Worm (Caenorhabditis elegans) whole organism, mixed stage, embryonic: ENCODE data around the gene rdy-2.

Source experiments
- M03D4.4 ChIP-seq: sonication (generic microtip); optimal IDR thresholded peaks from 2 replicates; lab custom pipeline; 2017; ENCODE audit warnings: mild to moderate bottlenecking, missing genetic modification characterization, missing compliant biosample characterization
- bed-3 ChIP-seq: fragments of 200-800 bp; sonication (Bioruptor generic); optimal IDR thresholded peaks from 3 replicates; lab custom pipeline; 2018; ENCODE audit warnings: mild to moderate bottlenecking, missing genetic modification characterization, moderate library complexity, missing compliant biosample characterization
- blmp-1 ChIP-seq: fragments of 150-350 bp; optimal IDR thresholded peaks from 2 replicates; lab custom pipeline; 2014; ENCODE audit warnings: missing biosample characterization, missing genetic modification characterization
- ceh-39 ChIP-seq: fragments of 150-350 bp; optimal IDR thresholded peaks from 2 replicates; lab custom pipeline; 2014; ENCODE audit warnings: missing biosample characterization, missing genetic modification characterization
- ceh-43 ChIP-seq: fragments of 200-800 bp; sonication (Bioruptor generic); optimal IDR thresholded peaks from 2 replicates; lab custom pipeline; 2018; ENCODE audit warnings: mild to moderate bottlenecking, missing genetic modification characterization, moderate library complexity, missing compliant biosample characterization
- ceh-83 ChIP-seq: fragments of 200-800 bp; sonication (Bioruptor generic); optimal IDR thresholded peaks from 2 replicates; lab custom pipeline; 2018; ENCODE audit warnings: mild to moderate bottlenecking, missing genetic modification characterization, missing compliant biosample characterization
- ces-1 ChIP-seq: fragments of 150-350 bp; optimal IDR thresholded peaks from 2 replicates; lab custom pipeline; 2014; ENCODE audit warnings: missing biosample characterization, missing genetic modification reagents, missing genetic modification characterization
- cnd-1 ChIP-seq: fragments of 200-800 bp; sonication (Bioruptor generic); optimal IDR thresholded peaks from 2 replicates; lab custom pipeline; 2018; ENCODE audit warnings: mild to moderate bottlenecking, missing genetic modification characterization, missing compliant biosample characterization
- elt-1 ChIP-seq: sonication (generic microtip); optimal IDR thresholded peaks from 2 replicates; lab custom pipeline; 2017; ENCODE audit warnings: missing genetic modification characterization, mild to moderate bottlenecking, missing compliant biosample characterization, antibody characterized with exemption, moderate library complexity, borderline replicate concordance; ENCODE audit not compliant: insufficient read depth
- elt-3 ChIP-seq: fragments of 150-350 bp; optimal IDR thresholded peaks from 2 replicates; lab custom pipeline; 2014; ENCODE audit warnings: missing biosample characterization, missing genetic modification characterization
- flh-1 ChIP-seq: fragments of 200-800 bp; sonication (Bioruptor generic); optimal IDR thresholded peaks from 2 replicates; lab custom pipeline; 2018; ENCODE audit warnings: mild to moderate bottlenecking, missing genetic modification characterization, moderate library complexity, missing compliant biosample characterization
- ham-2 ChIP-seq: fragments of 200-800 bp; sonication (Bioruptor generic); optimal IDR thresholded peaks from 2 replicates; lab custom pipeline; 2018; ENCODE audit warnings: mild to moderate bottlenecking, missing genetic modification characterization, missing compliant biosample characterization
- hlh-1 ChIP-seq: fragments of 150-350 bp; optimal IDR thresholded peaks from 2 replicates; lab custom pipeline; 2014; ENCODE audit warnings: missing biosample characterization, missing genetic modification reagents, missing genetic modification characterization
- lin-13 ChIP-seq: fragments of 150-350 bp; optimal IDR thresholded peaks from 2 replicates; lab custom pipeline; 2014; ENCODE audit warnings: missing biosample characterization, missing genetic modification characterization
- lin-32 ChIP-seq: fragments of 200-800 bp; sonication (Bioruptor generic); optimal IDR thresholded peaks from 2 replicates; lab custom pipeline; 2018; ENCODE audit warnings: mild to moderate bottlenecking, missing genetic modification characterization, missing compliant biosample characterization
- lsy-2 ChIP-seq: fragments of 150-350 bp; optimal IDR thresholded peaks from 2 replicates; lab custom pipeline; 2014; ENCODE audit warnings: missing biosample characterization, missing genetic modification characterization
- mab-5 ChIP-seq: fragments of 150-350 bp; optimal IDR thresholded peaks from 2 replicates; lab custom pipeline; 2014; ENCODE audit warnings: missing biosample characterization, missing genetic modification characterization
- mep-1 ChIP-seq: fragments of 150-350 bp; optimal IDR thresholded peaks from 2 replicates; lab custom pipeline; 2017; ENCODE audit warnings: missing biosample characterization, missing genetic modification reagents, missing genetic modification characterization, inconsistent platforms
- mls-2 ChIP-seq: sonication (generic microtip); optimal IDR thresholded peaks from 2 replicates; lab custom pipeline; 2016; ENCODE audit warnings: mild to moderate bottlenecking, missing genetic modification characterization, moderate library complexity, missing compliant biosample characterization
- nhr-12 ChIP-seq: fragments of 150-350 bp; optimal IDR thresholded peaks from 2 replicates; lab custom pipeline; 2014; ENCODE audit warnings: missing biosample characterization, missing genetic modification characterization
- nhr-237 ChIP-seq: fragments of 150-350 bp; optimal IDR thresholded peaks from 2 replicates; lab custom pipeline; 2014; ENCODE audit warnings: missing biosample characterization, missing genetic modification characterization
- nhr-28 ChIP-seq: fragments of 150-350 bp; optimal IDR thresholded peaks from 2 replicates; lab custom pipeline; 2014; ENCODE audit warnings: missing biosample characterization, missing genetic modification characterization
- nhr-76 ChIP-seq: sonication (generic microtip); optimal IDR thresholded peaks from 2 replicates; lab custom pipeline; 2017; ENCODE audit warnings: missing biosample characterization, missing genetic modification characterization
- pha-4 ChIP-seq: fragments of 150-350 bp; optimal IDR thresholded peaks from 2 replicates; lab custom pipeline; 2018; ENCODE audit warnings: missing biosample characterization, missing genetic modification reagents, missing genetic modification characterization
- sem-2 ChIP-seq: fragments of 200-800 bp; sonication (Bioruptor generic); optimal IDR thresholded peaks from 2 replicates; lab custom pipeline; 2018; ENCODE audit warnings: mild to moderate bottlenecking, missing genetic modification characterization, missing compliant biosample characterization
- sptf-1 ChIP-seq: sonication (generic microtip); optimal IDR thresholded peaks from 2 replicates; lab custom pipeline; 2017; ENCODE audit warnings: mild to moderate bottlenecking, missing genetic modification characterization, moderate library complexity, missing compliant biosample characterization
- tbx-8 ChIP-seq: fragments of 200-800 bp; sonication (Bioruptor generic); optimal IDR thresholded peaks from 2 replicates; lab custom pipeline; 2018; ENCODE audit warnings: mild to moderate bottlenecking, missing genetic modification characterization, moderate library complexity, missing compliant biosample characterization
- unc-120 ChIP-seq: sonication (generic microtip); optimal IDR thresholded peaks from 2 replicates; lab custom pipeline; 2017; ENCODE audit warnings: missing genetic modification characterization, missing compliant biosample characterization; ENCODE audit not compliant: poor library complexity, severe bottlenecking
- unc-62 ChIP-seq: fragments of 150-350 bp; optimal IDR thresholded peaks from 2 replicates; lab custom pipeline; 2014; ENCODE audit warnings: missing biosample characterization, missing genetic modification reagents, missing genetic modification characterization
- zip-8 ChIP-seq: fragments of 150-350 bp; optimal IDR thresholded peaks from 2 replicates; lab custom pipeline; 2014; ENCODE audit warnings: missing biosample characterization, missing genetic modification characterization

rdy-2 gene

ce11 chrV:13636411-13636810 is 35.6 kb upstream of the rdy-2 start:
- TF ChIP-seq tbx-8 (GFP tag; lab: Kevin White, UChicago): no peak
- peak; percentile 71 for TF ChIP-seq elt-1 (tag; lab: Kevin White, UChicago)

ce11 chrV:13634149-13634548 is 33.4 kb upstream of the rdy-2 start, which contains the start of gene H37A05.2:
H37A05.2 (minus strand) TSS chrV:13634249.
- TF ChIP-seq lsy-2 (tag; lab: Kevin White, UChicago) (no peak), elt-1 (tag; lab: Kevin White, UChicago) (no peak), hlh-1 (no peak), ham-2 (GFP tag; lab: Kevin White, UChicago) (no peak), blmp-1 (tag; lab: Kevin White, UChicago) (no peak), sem-2 (GFP tag; lab: Kevin White, UChicago) (no peak), cnd-1 (tag; lab: Kevin White, UChicago) (no peak)

DNA sequence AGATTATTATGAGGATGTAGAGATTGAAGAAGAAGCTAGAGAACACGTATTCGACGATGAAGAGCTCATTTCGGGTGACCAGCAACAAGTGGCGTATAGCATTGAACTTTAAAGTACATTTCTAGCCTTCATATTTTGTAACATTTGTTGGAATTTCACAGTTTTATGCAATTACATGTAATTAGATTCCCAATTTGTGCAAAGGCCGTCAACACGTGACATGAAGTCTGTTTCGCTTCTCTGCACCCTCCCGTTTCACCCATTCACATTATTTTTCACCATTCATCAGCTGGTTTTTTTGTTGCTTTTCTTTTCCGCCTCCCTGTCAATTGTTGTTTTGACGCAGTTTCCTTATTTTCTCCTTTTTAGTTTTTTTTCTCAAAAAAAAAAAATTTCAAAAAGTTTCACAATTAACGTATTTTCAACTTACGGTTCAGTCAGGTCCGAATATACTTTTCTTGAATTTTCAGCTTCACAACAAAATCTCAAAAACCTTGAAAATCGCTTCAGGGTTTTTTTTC is 26.4 kb upstream of the rdy-2 start, which contains the start of gene sde-2:
Gene sde-2 (plus strand): TSS at position 471 of the 521 bp plus-strand sequence.
- TF ChIP-seq mep-1 (tag; lab: Kevin White, UChicago): no peak
- no peak for TF ChIP-seq unc-120
- TF ChIP-seq ceh-43: no peak
- no peak for TF ChIP-seq nhr-28 (tag; lab: Kevin White, UChicago)
- TF ChIP-seq lsy-2 (tag; lab: Kevin White, UChicago): no peak
- TF ChIP-seq ces-1 (GFP tag; lab: Kevin White, UChicago): peak; percentile 82
- TF ChIP-seq, all 35 proteins: peak for 1

- no peak for TF ChIP-seq ceh-39 (tag; lab: Kevin White, UChicago)
- no peak for TF ChIP-seq ham-2 (GFP tag; lab: Kevin White, UChicago)
These were observed 24.8 kb upstream of the rdy-2 start, which contains the start of the genes nduv-2 and F53F4.12 for ce11 chrV:13625517-13626097. nduv-2 (minus strand) TSS chrV:13625567. F53F4.12 (plus strand) TSS chrV:13626047.

DNA sequence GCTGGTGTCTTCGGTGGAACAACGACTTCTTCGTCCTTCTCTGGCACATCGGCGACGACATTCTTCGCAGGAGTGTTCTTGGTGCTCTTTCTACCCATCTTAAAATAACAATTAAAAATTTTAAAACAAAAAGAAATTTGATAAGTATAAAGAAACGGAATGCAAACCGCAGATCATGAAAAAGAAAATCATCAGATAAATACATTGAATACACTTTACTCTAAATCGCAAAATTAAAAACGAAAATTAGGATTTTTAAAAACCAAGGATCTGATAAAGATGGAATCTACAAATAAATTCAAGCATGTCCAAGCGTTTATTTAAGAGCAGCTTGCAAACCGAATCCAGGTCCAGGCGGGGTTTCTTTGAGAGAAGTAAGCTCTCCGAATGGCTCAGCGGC is 23.6 kb upstream of the rdy-2 start, which contains the start of gene F53F4.11:
Gene F53F4.11 (minus strand): TSS at position 101 of the 400 bp plus-strand sequence.
- TF ChIP-seq tbx-8 (GFP tag; lab: Kevin White, UChicago) (no peak), M03D4.4 (no peak), unc-62 (GFP tag; lab: Kevin White, UChicago) (no peak), lin-13 (no peak), nhr-237 (no peak), mls-2 (tag; lab: Kevin White, UChicago) (no peak), nhr-28 (tag; lab: Kevin White, UChicago) (no peak), ham-2 (GFP tag; lab: Kevin White, UChicago) (no peak), pha-4 (tag; lab: Kevin White, UChicago) (no peak), cnd-1 (tag; lab: Kevin White, UChicago) (no peak), nhr-12 (tag; lab: Kevin White, UChicago) (no peak), lin-32 (GFP tag; lab: Kevin White, UChicago) (no peak), elt-3 (no peak), nhr-76 (tag; lab: Kevin White, UChicago) (no peak), ceh-83 (no peak), mep-1 (tag; lab: Kevin White, UChicago) (no peak), bed-3 (GFP tag; lab: Kevin White, UChicago) (no peak)
- TF ChIP-seq, all 35 proteins: peak for 0

- no peak for TF ChIP-seq ceh-43
- no peak for TF ChIP-seq nhr-12 (tag; lab: Kevin White, UChicago)
- no peak for TF ChIP-seq mab-5 (tag; lab: Kevin White, UChicago)
- no peak for TF ChIP-seq blmp-1 (tag; lab: Kevin White, UChicago)
- TF ChIP-seq zip-8 (tag; lab: Kevin White, UChicago): no peak
- no peak for TF ChIP-seq sptf-1
- no peak for TF ChIP-seq flh-1 (GFP tag; lab: Kevin White, UChicago)
- no peak for TF ChIP-seq hlh-1
These were observed 20.9 kb upstream of the rdy-2 start, which contains the start of gene F53F4.16 for ce11 chrV:13621720-13622119. F53F4.16 (minus strand) TSS chrV:13621820.
